Worm (Caenorhabditis elegans) whole organism, midembryonic: ENCODE data around the gene ipp-5.

Experiments used
- T22C8.4 ChIP-seq: fragments of 200-800 bp; sonication (Bioruptor generic); IDR thresholded peaks from 2 replicates; pipeline ENCODE4 v1.3.6; 2022; ENCODE audit warnings: missing genetic modification characterization, missing compliant biosample characterization
- klf-2 ChIP-seq: fragments of 200-800 bp; sonication (Bioruptor generic); conservative IDR thresholded peaks from 2 replicates; pipeline ENCODE4 v1.3.6; 2022; ENCODE audit warnings: missing genetic modification reagents, missing genetic modification characterization, missing compliant biosample characterization
- med-1 ChIP-seq: sonication (generic microtip); optimal IDR thresholded peaks from 2 replicates; lab custom pipeline; 2017; ENCODE audit warnings: missing genetic modification characterization, mild to moderate bottlenecking, missing compliant biosample characterization, antibody characterized with exemption, missing genetic modification reagents; ENCODE audit not compliant: insufficient read depth
- tab-1 ChIP-seq: fragments of 200-800 bp; sonication (Bioruptor generic); IDR thresholded peaks from 2 replicates; pipeline ENCODE4 v1.3.6; 2022; ENCODE audit warnings: missing genetic modification characterization, missing compliant biosample characterization

- TF ChIP-seq med-1 (GFP tag; lab: Kevin White, UChicago): no peak
- TF ChIP-seq klf-2: no peak
- no peak for TF ChIP-seq tab-1 (GFP tag; lab: Robert Waterston, UW)
- no peak for TF ChIP-seq T22C8.4 (GFP tag; lab: Robert Waterston, UW)
Measured at ce11 chrX:6031169-6031568, at the start of gene ipp-5.
